Fruit fly (Drosophila melanogaster): ENCODE results near the gene CG42724.

DNA sequence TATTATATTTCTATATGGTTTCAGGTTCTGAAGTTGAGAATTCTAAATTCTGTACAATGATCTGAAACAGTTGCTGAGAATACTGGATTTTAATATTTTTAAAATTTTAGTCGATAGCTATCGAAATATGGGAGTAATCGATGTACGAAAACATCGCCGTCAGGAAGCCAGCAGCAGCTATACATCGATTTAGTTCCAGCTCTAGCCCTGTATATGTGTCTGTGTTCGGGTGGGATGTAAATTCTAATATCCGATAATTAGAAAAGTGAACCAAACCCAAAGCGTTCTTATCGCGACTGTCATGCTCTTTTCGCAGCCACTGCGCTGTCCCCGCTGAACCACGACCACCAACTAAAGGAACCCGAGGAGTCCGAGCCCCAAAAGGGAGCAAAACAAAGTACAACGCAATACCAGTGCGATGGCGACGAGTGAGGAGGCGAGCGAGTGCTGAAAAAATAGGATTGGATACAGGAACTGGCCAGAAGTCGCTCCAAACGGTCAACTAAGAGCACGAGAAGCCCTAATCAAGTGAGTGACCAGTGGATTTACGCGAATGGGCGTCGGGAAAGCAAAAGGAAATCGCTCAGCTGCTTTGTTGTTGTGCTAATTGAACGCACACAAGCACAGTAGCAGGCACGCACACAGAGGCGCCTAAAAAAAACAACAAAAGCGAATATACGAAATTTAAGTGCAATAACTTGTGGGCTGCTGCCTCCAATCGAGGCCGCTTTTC, 14.8 kb upstream of the CG42724 start, which contains the start of gene gzl:
- no peak for TF ChIP-seq h (optimal IDR thresholded peaks at IDR 0.05)
- TF ChIP-seq psq (optimal IDR thresholded peaks at IDR 0.05), result no peak
- TF ChIP-seq Myc (optimal IDR thresholded peaks at IDR 0.05), result no peak
- TF ChIP-seq insv (optimal IDR thresholded peaks at IDR 0.05), result no peak
- no peak for TF ChIP-seq ttk (optimal IDR thresholded peaks at IDR 0.05)
- no peak for TF ChIP-seq Sin3A (optimal IDR thresholded peaks at IDR 0.05)

Measured in Kc167 (cell line).